Worm (Caenorhabditis elegans): ENCODE measurements around the gene rap-3.

DNA sequence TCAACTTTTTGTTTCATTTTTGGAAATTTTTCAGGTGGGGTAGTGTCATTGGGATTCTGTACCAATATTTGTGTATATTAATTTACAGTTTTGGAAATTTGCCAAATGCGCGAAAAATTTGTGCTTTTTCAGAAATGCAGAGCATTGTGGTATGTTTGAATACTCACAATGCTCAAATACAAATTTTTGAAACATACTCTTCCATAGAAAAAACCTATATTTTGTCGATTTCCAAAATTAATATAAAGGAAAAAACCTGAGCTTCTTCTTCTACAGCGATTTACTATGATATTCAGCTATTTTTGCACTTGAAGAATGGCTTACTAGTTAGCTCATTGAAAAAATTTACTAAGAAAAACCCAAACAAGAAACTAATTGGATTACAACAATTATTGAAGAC is 35.9 kb downstream of the rap-3 start:
- no peak for TF ChIP-seq rnt-1 (tag; optimal IDR thresholded peaks at IDR 0.05)
- no peak for TF ChIP-seq elt-2 (tag; optimal IDR thresholded peaks at IDR 0.05)
- TF ChIP-seq nhr-11 (tag; optimal IDR thresholded peaks at IDR 0.05), result no peak
- TF ChIP-seq Y22D7AL.16 (tag; optimal IDR thresholded peaks at IDR 0.05), result no peak
- no peak for TF ChIP-seq ceh-34 (tag; optimal IDR thresholded peaks at IDR 0.05)
- TF ChIP-seq lim-6 (tag; optimal IDR thresholded peaks at IDR 0.05), result no peak
- TF ChIP-seq ceh-22 (tag; optimal IDR thresholded peaks at IDR 0.05), result no peak
- TF ChIP-seq sdc-2 (tag; optimal IDR thresholded peaks at IDR 0.05), result no peak
